Worm (Caenorhabditis elegans) whole organism, L3 larva: ENCODE measurements around the gene C03B1.17.

Experiments
- ama-1 ChIP-seq: fragments of 150-350 bp; optimal IDR thresholded peaks from 2 replicates; lab custom pipeline; 2018
- ceh-82 ChIP-seq: fragments of 150-350 bp; optimal IDR thresholded peaks from 2 replicates; lab custom pipeline; 2014; ENCODE audit warnings: missing biosample characterization, missing genetic modification characterization
- daf-12 ChIP-seq: fragments of 150-350 bp; optimal IDR thresholded peaks from 2 replicates; lab custom pipeline; 2014; ENCODE audit warnings: missing biosample characterization, missing genetic modification reagents, missing genetic modification characterization
- fkh-10 ChIP-seq: sonication (generic microtip); optimal IDR thresholded peaks from 2 replicates; lab custom pipeline; 2017; ENCODE audit warnings: missing biosample characterization, missing genetic modification reagents, missing genetic modification characterization
- fkh-2 ChIP-seq: fragments of 150-350 bp; optimal IDR thresholded peaks from 2 replicates; lab custom pipeline; 2014; ENCODE audit warnings: missing biosample characterization, missing genetic modification reagents, missing genetic modification characterization
- fos-1 ChIP-seq: fragments of 150-350 bp; optimal IDR thresholded peaks from 2 replicates; lab custom pipeline; 2014; ENCODE audit warnings: missing biosample characterization, missing genetic modification characterization
- lin-39 ChIP-seq: fragments of 150-350 bp; optimal IDR thresholded peaks from 2 replicates; lab custom pipeline; 2018; ENCODE audit warnings: missing biosample characterization, missing genetic modification reagents, missing genetic modification characterization
- nfya-1 ChIP-seq: sonication (generic microtip); optimal IDR thresholded peaks from 2 replicates; lab custom pipeline; 2017; ENCODE audit warnings: missing genetic modification characterization, mild to moderate bottlenecking, missing compliant biosample characterization, antibody characterized with exemption, moderate library complexity; ENCODE audit not compliant: insufficient read depth
- nhr-12 ChIP-seq: fragments of 150-350 bp; optimal IDR thresholded peaks from 2 replicates; lab custom pipeline; 2014; ENCODE audit warnings: missing biosample characterization, missing genetic modification characterization
- nhr-25 ChIP-seq: sonication (generic microtip); optimal IDR thresholded peaks from 2 replicates; lab custom pipeline; 2017; ENCODE audit warnings: missing biosample characterization, missing genetic modification characterization
- nhr-76 ChIP-seq: fragments of 150-350 bp; sonication (generic microtip); optimal IDR thresholded peaks from 5 replicates; lab custom pipeline; 2014; ENCODE audit warnings: missing biosample characterization, missing genetic modification characterization
- zag-1 ChIP-seq: fragments of 150-350 bp; optimal IDR thresholded peaks from 2 replicates; lab custom pipeline; 2014; ENCODE audit warnings: missing biosample characterization, missing genetic modification characterization
- ztf-11 ChIP-seq: fragments of 150-350 bp; optimal IDR thresholded peaks from 2 replicates; lab custom pipeline; 2014; ENCODE audit warnings: missing biosample characterization, missing genetic modification characterization

DNA sequence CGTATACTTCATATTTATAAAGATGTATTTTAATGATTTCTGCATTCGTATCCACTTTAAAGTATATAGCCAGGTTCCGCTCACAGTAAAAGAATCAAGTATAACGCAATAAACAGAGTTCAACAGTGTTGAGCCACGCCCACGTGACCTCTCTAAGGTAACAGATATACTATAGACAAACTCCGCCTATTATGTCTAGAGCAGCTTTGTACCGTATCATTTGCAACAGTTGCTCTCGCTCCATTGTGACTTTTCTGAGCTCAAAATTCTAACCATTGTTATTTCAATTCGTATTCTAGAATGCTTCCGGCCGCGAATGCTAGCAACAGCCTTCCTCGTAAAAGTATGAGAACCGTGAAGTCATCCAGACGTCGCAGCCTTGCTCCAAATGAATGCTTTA, at the start of gene C03B1.17:
- TF ChIP-seq ztf-11 (no peak), daf-12 (tag; lab: Kevin White, UChicago) (no peak), nhr-25 (no peak), fos-1 (tag; lab: Kevin White, UChicago) (no peak), fkh-2 (tag; lab: Kevin White, UChicago) (no peak), nfya-1 (no peak), ceh-82 (tag; lab: Kevin White, UChicago) (no peak), fkh-10 (GFP tag; lab: Kevin White, UChicago) (no peak), ama-1 (no peak), nhr-76 (no peak), nhr-12 (tag; lab: Kevin White, UChicago) (no peak), lin-39 (no peak), zag-1 (tag; lab: Kevin White, UChicago) (no peak)
